Worm (Caenorhabditis elegans) whole organism, midembryonic: ENCODE data around the gene srw-59.
"Not testable (repeated sequence)": the region's sequence is repeated elsewhere in the genome, so short reads cannot be mapped to it uniquely, and the experiment has no call there.

Experiments
- T22C8.4 ChIP-seq: fragments of 200-800 bp; sonication (Bioruptor generic); IDR thresholded peaks from 2 replicates; pipeline ENCODE4 v1.3.6; 2022; ENCODE audit warnings: missing genetic modification characterization, missing compliant biosample characterization
- cog-1 ChIP-seq: sonication (generic microtip); optimal IDR thresholded peaks from 2 replicates; lab custom pipeline; 2016; ENCODE audit warnings: missing genetic modification characterization, missing compliant biosample characterization
- flt-1 ChIP-seq: fragments of 200-800 bp; sonication (Bioruptor generic); IDR thresholded peaks from 2 replicates; pipeline ENCODE4 v1.3.6; 2022; ENCODE audit warnings: missing genetic modification characterization, missing compliant biosample characterization
- klf-2 ChIP-seq: fragments of 200-800 bp; sonication (Bioruptor generic); conservative IDR thresholded peaks from 2 replicates; pipeline ENCODE4 v1.3.6; 2022; ENCODE audit warnings: missing genetic modification reagents, missing genetic modification characterization, missing compliant biosample characterization
- med-1 ChIP-seq: sonication (generic microtip); optimal IDR thresholded peaks from 2 replicates; lab custom pipeline; 2017; ENCODE audit warnings: missing genetic modification characterization, mild to moderate bottlenecking, missing compliant biosample characterization, antibody characterized with exemption, missing genetic modification reagents; ENCODE audit not compliant: insufficient read depth
- ref-1 ChIP-seq: fragments of 200-800 bp; sonication (Bioruptor generic); conservative IDR thresholded peaks from 2 replicates; pipeline ENCODE4 v1.3.6; 2022; ENCODE audit warnings: missing genetic modification reagents, missing genetic modification characterization, missing compliant biosample characterization
- tab-1 ChIP-seq: fragments of 200-800 bp; sonication (Bioruptor generic); IDR thresholded peaks from 2 replicates; pipeline ENCODE4 v1.3.6; 2022; ENCODE audit warnings: missing genetic modification characterization, missing compliant biosample characterization
- ztf-23 ChIP-seq: fragments of 200-800 bp; sonication (Bioruptor generic); IDR thresholded peaks from 2 replicates; pipeline ENCODE4 v1.3.6; 2022; ENCODE audit warnings: missing genetic modification reagents, missing genetic modification characterization, missing compliant biosample characterization
- ztf-29 ChIP-seq: fragments of 200-800 bp; sonication (Bioruptor generic); IDR thresholded peaks from 2 replicates; pipeline ENCODE4 v1.3.6; 2022; ENCODE audit warnings: missing genetic modification reagents, missing genetic modification characterization, missing compliant biosample characterization

Gene srw-59

DNA sequence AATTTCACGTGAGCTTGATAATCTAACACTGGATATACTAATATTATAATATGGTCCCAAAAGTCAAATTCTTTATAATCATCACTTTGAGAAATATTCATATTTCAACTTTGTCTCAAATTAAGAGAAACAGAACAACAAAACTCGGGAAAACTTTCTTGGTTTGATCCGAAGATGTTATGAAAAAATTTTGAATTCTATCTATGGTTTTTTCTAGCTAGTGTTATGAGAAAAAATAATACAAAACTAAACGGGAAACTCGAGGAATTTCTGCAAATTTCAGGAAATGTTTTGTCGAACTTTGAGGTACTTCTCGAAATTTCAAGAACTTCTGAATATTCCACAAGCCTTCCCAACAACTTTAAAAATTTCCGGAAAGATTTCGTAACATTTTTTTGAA lies at the start of gene srw-59:
Gene srw-59, minus strand, starts transcription at position 101 of the 400 bp plus-strand sequence.
- TF ChIP-seq ref-1: no peak
- TF ChIP-seq klf-2 (GFP tag; lab: Robert Waterston, UW): no peak
- no peak for TF ChIP-seq med-1
- TF ChIP-seq ztf-23 (GFP tag; lab: Robert Waterston, UW): no peak
- TF ChIP-seq T22C8.4 (GFP tag; lab: Robert Waterston, UW): no peak
- TF ChIP-seq ztf-29 (GFP tag; lab: Robert Waterston, UW): no peak
- no peak for TF ChIP-seq cog-1
- no peak for TF ChIP-seq tab-1 (GFP tag; lab: Robert Waterston, UW)
- no peak for TF ChIP-seq flt-1 (GFP tag; lab: Robert Waterston, UW)

ce11 chrV:16000433-16000832 lies 49.6 kb upstream of the srw-59 start, which contains the start of gene nhr-50:
Gene nhr-50, minus strand, starts transcription at chrV:16000631.
- TF ChIP-seq ztf-29 (GFP tag; lab: Robert Waterston, UW) (no peak), tab-1 (GFP tag; lab: Robert Waterston, UW) (no peak), flt-1 (GFP tag; lab: Robert Waterston, UW) (no peak), cog-1 (no peak), med-1 (no peak), klf-2 (GFP tag; lab: Robert Waterston, UW) (no peak), T22C8.4 (GFP tag; lab: Robert Waterston, UW) (no peak), ref-1 (no peak), ztf-23 (GFP tag; lab: Robert Waterston, UW) (no peak)

ce11 chrV:15996655-15997186 lies 45.9 kb upstream of the srw-59 start, which contains the start of the genes C06C6.9 and C06C6.8:
Gene C06C6.9, minus strand, starts transcription at chrV:15996755.
Gene C06C6.8, plus strand, starts transcription at chrV:15997136.
- no peak for TF ChIP-seq med-1
- no peak for TF ChIP-seq ztf-23 (GFP tag; lab: Robert Waterston, UW)
- no peak for TF ChIP-seq cog-1

DNA sequence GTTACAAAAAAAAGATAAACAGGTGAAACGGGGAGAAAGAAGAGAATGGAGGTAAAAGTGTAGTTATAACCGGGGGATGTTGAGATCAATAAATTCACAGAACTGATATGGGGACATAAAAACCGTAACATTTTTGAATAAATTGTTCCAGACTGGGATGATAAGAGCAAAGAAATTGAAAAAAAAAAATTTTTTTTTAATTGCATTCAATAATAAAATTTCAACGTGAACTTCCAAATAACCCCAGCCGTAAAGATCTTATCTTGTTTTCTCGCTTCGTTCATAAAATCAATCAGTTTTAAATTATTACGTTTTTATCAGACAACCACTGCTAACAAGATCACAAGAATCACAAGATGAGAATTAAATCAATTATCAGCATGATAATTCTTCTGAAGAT lies 41.0 kb upstream of the srw-59 start, which contains the start of gene C06C6.7:
Gene C06C6.7, plus strand, starts transcription at position 301 of the 400 bp plus-strand sequence.
- TF ChIP-seq T22C8.4 (GFP tag; lab: Robert Waterston, UW); tab-1 (GFP tag; lab: Robert Waterston, UW); ref-1: not testable (repeated sequence)

ce11 chrV:15988074-15988473 lies 37.3 kb upstream of the srw-59 start, which contains the start of gene F36G9.15:
Gene F36G9.15, minus strand, starts transcription at chrV:15988174.
- TF ChIP-seq ztf-23 (GFP tag; lab: Robert Waterston, UW): no peak
- no peak for TF ChIP-seq flt-1 (GFP tag; lab: Robert Waterston, UW)
- no peak for TF ChIP-seq cog-1
- no peak for TF ChIP-seq ref-1
- no peak for TF ChIP-seq ztf-29 (GFP tag; lab: Robert Waterston, UW)
- TF ChIP-seq klf-2 (GFP tag; lab: Robert Waterston, UW): no peak
- TF ChIP-seq tab-1 (GFP tag; lab: Robert Waterston, UW): no peak
- TF ChIP-seq med-1: no peak
- no peak for TF ChIP-seq T22C8.4 (GFP tag; lab: Robert Waterston, UW)

DNA sequence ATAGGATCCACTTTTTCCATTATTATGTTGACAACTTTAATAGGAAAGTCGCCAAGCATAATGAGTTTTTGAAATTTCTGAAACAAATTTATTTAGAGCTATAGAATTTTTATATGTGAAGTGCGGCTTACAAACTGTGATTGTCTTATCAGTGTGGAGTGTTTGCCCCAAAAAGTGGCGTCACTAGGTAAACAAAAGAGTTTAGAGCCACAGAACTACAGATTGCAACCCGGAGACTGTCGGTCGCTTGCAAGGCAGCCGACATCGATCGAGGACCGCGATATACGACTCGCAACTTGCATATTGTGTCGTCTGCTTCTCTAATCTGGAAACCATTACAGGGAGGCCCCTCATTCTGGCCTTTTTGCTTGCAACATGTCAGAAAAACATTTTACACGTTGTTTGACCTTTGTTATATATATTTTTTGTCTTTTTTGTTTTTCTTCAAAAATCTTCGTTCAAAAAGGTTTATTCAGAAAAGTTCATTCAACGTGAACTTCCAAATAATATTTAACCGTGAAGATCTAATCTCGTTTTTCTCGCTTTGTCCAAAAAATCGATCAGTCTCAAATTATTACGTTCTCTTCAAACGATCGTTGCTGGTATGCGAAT lies 32.0 kb upstream of the srw-59 start, which contains the start of the genes fbxa-99 and F36G9.13:
Gene fbxa-99, minus strand, starts transcription at position 122 of the 612 bp plus-strand sequence.
Gene F36G9.13, plus strand, starts transcription at position 562 of the 612 bp plus-strand sequence.
- no peak for TF ChIP-seq ref-1
- TF ChIP-seq T22C8.4 (GFP tag; lab: Robert Waterston, UW): no peak
- TF ChIP-seq flt-1 (GFP tag; lab: Robert Waterston, UW): no peak
- TF ChIP-seq klf-2 (GFP tag; lab: Robert Waterston, UW): no peak
- no peak for TF ChIP-seq tab-1 (GFP tag; lab: Robert Waterston, UW)
- no peak for TF ChIP-seq ztf-29 (GFP tag; lab: Robert Waterston, UW)
- no peak for TF ChIP-seq med-1
- no peak for TF ChIP-seq cog-1
- no peak for TF ChIP-seq ztf-23 (GFP tag; lab: Robert Waterston, UW)

DNA sequence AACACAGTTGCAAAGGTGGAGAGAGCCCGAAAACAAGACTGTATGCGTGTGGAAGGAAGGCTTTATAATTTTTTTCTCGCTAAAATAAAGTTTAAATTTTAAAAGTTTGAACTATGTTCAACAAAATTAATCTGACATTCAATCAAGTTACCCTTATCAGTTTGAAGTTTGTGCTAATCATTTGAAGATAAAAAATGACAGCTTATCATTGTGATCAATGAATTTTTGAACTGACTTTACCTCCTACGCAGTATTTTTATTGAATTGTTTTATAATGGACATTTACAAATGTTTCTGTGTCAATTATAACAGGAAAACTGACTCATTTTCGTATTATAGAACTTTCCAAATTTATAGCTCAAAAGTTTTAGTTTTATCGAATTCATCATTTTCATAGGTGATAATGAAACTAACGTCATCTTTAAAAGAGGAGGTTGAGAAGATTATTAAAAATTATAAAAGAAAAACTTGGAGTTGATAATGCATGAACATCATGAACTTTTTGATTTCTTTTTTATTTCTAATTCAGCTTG lies 27.5 kb upstream of the srw-59 start, which contains the start of gene oac-20:
Gene oac-20, plus strand, starts transcription at position 483 of the 533 bp plus-strand sequence.
- TF ChIP-seq ztf-29 (GFP tag; lab: Robert Waterston, UW) (no peak), ref-1 (no peak), klf-2 (GFP tag; lab: Robert Waterston, UW) (no peak), T22C8.4 (GFP tag; lab: Robert Waterston, UW) (no peak), cog-1 (no peak), med-1 (no peak), tab-1 (GFP tag; lab: Robert Waterston, UW) (no peak), ztf-23 (GFP tag; lab: Robert Waterston, UW) (no peak)

DNA sequence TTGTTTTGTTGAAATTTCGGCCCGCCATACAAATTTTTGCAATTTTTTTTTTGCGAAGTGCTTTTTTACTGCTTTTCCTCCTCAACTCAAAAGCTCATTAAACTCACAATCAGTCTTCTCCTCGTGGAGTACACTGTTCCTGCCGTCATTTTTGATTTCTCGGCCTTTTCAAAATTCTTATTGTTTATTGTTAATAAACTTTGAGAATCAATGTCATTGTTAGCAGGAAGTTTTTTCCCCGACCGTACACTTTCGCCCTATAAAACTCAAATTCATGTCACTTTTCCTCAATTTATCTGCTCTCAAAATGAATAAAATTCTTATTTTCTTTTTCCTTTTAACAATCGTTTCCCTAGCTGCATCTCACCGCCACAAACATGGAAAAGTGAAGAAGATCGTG lies 25.0 kb upstream of the srw-59 start, which contains the start of gene clec-232:
Gene clec-232, plus strand, starts transcription at position 301 of the 400 bp plus-strand sequence.
- TF ChIP-seq flt-1 (GFP tag; lab: Robert Waterston, UW) (no peak), ref-1 (no peak), tab-1 (GFP tag; lab: Robert Waterston, UW) (no peak), ztf-29 (GFP tag; lab: Robert Waterston, UW) (no peak), cog-1 (no peak), klf-2 (GFP tag; lab: Robert Waterston, UW) (no peak), T22C8.4 (GFP tag; lab: Robert Waterston, UW) (no peak), med-1 (no peak), ztf-23 (GFP tag; lab: Robert Waterston, UW) (no peak)

DNA sequence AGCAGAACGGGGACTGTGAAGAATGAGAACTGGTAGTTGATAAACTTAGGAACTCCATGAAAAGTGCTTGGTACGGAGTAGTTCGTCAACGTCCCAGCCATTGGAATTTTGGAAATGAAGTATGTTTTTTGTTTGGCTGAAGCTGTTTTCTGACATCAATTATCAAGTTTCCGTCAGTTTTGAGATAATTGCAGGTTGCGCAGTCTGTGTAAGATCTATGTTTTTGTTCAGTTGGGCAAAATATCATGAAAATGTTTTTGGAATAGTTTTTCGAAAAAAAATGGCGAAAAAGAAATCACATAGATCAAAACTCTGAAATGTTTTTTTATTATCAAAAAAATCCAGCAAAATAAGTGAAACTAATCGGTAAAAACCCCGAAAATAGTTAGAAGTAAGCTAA lies 24.0 kb upstream of the srw-59 start, which contains the start of gene sru-22:
Gene sru-22, minus strand, starts transcription at position 101 of the 400 bp plus-strand sequence.
- TF ChIP-seq ztf-23 (GFP tag; lab: Robert Waterston, UW) (no peak), med-1 (no peak), ref-1 (no peak), tab-1 (GFP tag; lab: Robert Waterston, UW) (no peak)
